Worm (Caenorhabditis elegans): Measurements from ENCODE around the gene B0507.6.

The B0507.6 gene

DNA sequence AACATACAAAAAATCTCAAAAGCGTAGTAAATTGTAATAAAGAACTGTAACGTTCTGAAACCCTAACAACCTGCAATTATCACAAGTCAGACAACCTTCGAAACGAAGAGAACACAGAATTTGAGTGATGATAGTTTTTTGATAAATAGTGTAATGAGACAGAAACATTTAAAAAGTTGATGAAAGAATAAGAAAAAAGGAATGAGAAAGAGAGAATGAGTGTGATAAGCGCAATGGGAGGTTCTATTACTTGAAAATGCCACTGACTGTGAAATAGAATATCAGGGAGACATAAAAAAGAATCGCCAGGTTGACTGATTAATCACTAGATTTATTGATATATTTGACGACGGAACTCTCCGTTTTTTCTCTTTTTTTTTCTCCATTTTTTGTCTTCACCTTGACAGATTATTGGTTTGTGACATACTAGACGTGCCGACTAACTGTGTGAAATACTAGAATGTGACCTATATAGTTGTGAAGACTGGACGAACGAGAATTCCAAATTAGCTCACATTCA is 53.4 kb downstream of the B0507.6 start:
- peak; percentile 17 for TF ChIP-seq sma-3 (GFP tag; optimal IDR thresholded peaks at IDR 0.05)
- TF ChIP-seq alr-1 (tag; optimal IDR thresholded peaks at IDR 0.05), result no peak
- peak; percentile 53 for TF ChIP-seq blmp-1 (tag; optimal IDR thresholded peaks at IDR 0.05; ENCODE audit: insufficient read depth)
- no peak for TF ChIP-seq nhr-129 (tag; optimal IDR thresholded peaks at IDR 0.05)
- TF ChIP-seq fos-1 (tag; optimal IDR thresholded peaks at IDR 0.05), result peak; percentile 64

Data from whole organism, L2 larva.